Fruit fly (Drosophila melanogaster): ENCODE data around the gene Cyp313a3.

DNA sequence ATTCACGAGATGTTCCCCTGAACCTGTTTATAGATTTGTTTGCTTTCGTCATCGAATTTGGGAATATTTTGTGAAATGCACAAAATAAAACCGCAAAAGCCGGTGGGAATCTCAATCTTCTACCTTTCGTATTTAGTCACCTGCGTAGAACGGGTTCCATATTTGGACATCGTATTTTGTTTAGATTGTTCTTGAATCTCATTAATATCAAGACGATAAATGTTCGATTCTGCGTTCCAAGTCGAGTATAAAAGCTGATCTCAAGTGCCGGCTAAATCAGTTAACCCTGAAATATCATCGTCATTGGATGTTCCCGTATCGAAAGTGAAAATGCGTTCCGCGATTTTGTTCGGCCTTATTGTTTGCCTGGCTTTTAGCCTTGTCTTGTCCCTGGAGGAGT, 31.5 kb upstream of the Cyp313a3 start, which contains the start of gene CG17738:
- no peak for TF ChIP-seq CTCF (optimal IDR thresholded peaks at IDR 0.05)
- TF ChIP-seq CG8478 (optimal IDR thresholded peaks at IDR 0.05): no peak
